Worm (Caenorhabditis elegans) whole organism, mixed stage, embryonic: Measurements from ENCODE around the gene Y75D11A.6.

Experiments used
- M03D4.4 ChIP-seq: sonication (generic microtip); optimal IDR thresholded peaks from 2 replicates; lab custom pipeline; 2017; ENCODE audit warnings: mild to moderate bottlenecking, missing genetic modification characterization, missing compliant biosample characterization
- blmp-1 ChIP-seq: fragments of 150-350 bp; optimal IDR thresholded peaks from 2 replicates; lab custom pipeline; 2014; ENCODE audit warnings: missing biosample characterization, missing genetic modification characterization
- ceh-39 ChIP-seq: fragments of 150-350 bp; optimal IDR thresholded peaks from 2 replicates; lab custom pipeline; 2014; ENCODE audit warnings: missing biosample characterization, missing genetic modification characterization
- ceh-83 ChIP-seq: fragments of 200-800 bp; sonication (Bioruptor generic); optimal IDR thresholded peaks from 2 replicates; lab custom pipeline; 2018; ENCODE audit warnings: mild to moderate bottlenecking, missing genetic modification characterization, missing compliant biosample characterization
- ces-1 ChIP-seq: fragments of 150-350 bp; optimal IDR thresholded peaks from 2 replicates; lab custom pipeline; 2014; ENCODE audit warnings: missing biosample characterization, missing genetic modification reagents, missing genetic modification characterization
- cnd-1 ChIP-seq: fragments of 200-800 bp; sonication (Bioruptor generic); optimal IDR thresholded peaks from 2 replicates; lab custom pipeline; 2018; ENCODE audit warnings: mild to moderate bottlenecking, missing genetic modification characterization, missing compliant biosample characterization
- drap-1 ChIP-seq: fragments of 200-800 bp; sonication (Bioruptor generic); optimal IDR thresholded peaks from 3 replicates; lab custom pipeline; 2018; ENCODE audit warnings: mild to moderate bottlenecking, missing genetic modification characterization, missing compliant biosample characterization
- elt-1 ChIP-seq: sonication (generic microtip); optimal IDR thresholded peaks from 2 replicates; lab custom pipeline; 2017; ENCODE audit warnings: missing genetic modification characterization, mild to moderate bottlenecking, missing compliant biosample characterization, antibody characterized with exemption, moderate library complexity, borderline replicate concordance; ENCODE audit not compliant: insufficient read depth
- elt-3 ChIP-seq: fragments of 150-350 bp; optimal IDR thresholded peaks from 2 replicates; lab custom pipeline; 2014; ENCODE audit warnings: missing biosample characterization, missing genetic modification characterization
- flh-1 ChIP-seq: fragments of 200-800 bp; sonication (Bioruptor generic); optimal IDR thresholded peaks from 2 replicates; lab custom pipeline; 2018; ENCODE audit warnings: mild to moderate bottlenecking, missing genetic modification characterization, moderate library complexity, missing compliant biosample characterization
- ham-2 ChIP-seq: fragments of 200-800 bp; sonication (Bioruptor generic); optimal IDR thresholded peaks from 2 replicates; lab custom pipeline; 2018; ENCODE audit warnings: mild to moderate bottlenecking, missing genetic modification characterization, missing compliant biosample characterization
- hlh-1 ChIP-seq: fragments of 150-350 bp; optimal IDR thresholded peaks from 2 replicates; lab custom pipeline; 2014; ENCODE audit warnings: missing biosample characterization, missing genetic modification reagents, missing genetic modification characterization
- lin-32 ChIP-seq: fragments of 200-800 bp; sonication (Bioruptor generic); optimal IDR thresholded peaks from 2 replicates; lab custom pipeline; 2018; ENCODE audit warnings: mild to moderate bottlenecking, missing genetic modification characterization, missing compliant biosample characterization
- lsy-2 ChIP-seq: fragments of 150-350 bp; optimal IDR thresholded peaks from 2 replicates; lab custom pipeline; 2014; ENCODE audit warnings: missing biosample characterization, missing genetic modification characterization
- mab-5 ChIP-seq: fragments of 150-350 bp; optimal IDR thresholded peaks from 2 replicates; lab custom pipeline; 2014; ENCODE audit warnings: missing biosample characterization, missing genetic modification characterization
- mls-2 ChIP-seq: sonication (generic microtip); optimal IDR thresholded peaks from 2 replicates; lab custom pipeline; 2016; ENCODE audit warnings: mild to moderate bottlenecking, missing genetic modification characterization, moderate library complexity, missing compliant biosample characterization
- nhr-12 ChIP-seq: fragments of 150-350 bp; optimal IDR thresholded peaks from 2 replicates; lab custom pipeline; 2014; ENCODE audit warnings: missing biosample characterization, missing genetic modification characterization
- nhr-2 ChIP-seq: fragments of 150-350 bp; optimal IDR thresholded peaks from 2 replicates; lab custom pipeline; 2014; ENCODE audit warnings: missing biosample characterization, missing genetic modification characterization
- nhr-237 ChIP-seq: fragments of 150-350 bp; optimal IDR thresholded peaks from 2 replicates; lab custom pipeline; 2014; ENCODE audit warnings: missing biosample characterization, missing genetic modification characterization
- nhr-76 ChIP-seq: sonication (generic microtip); optimal IDR thresholded peaks from 2 replicates; lab custom pipeline; 2017; ENCODE audit warnings: missing biosample characterization, missing genetic modification characterization
- pha-4 ChIP-seq: fragments of 150-350 bp; optimal IDR thresholded peaks from 2 replicates; lab custom pipeline; 2018; ENCODE audit warnings: missing biosample characterization, missing genetic modification reagents, missing genetic modification characterization
- sem-2 ChIP-seq: fragments of 200-800 bp; sonication (Bioruptor generic); optimal IDR thresholded peaks from 2 replicates; lab custom pipeline; 2018; ENCODE audit warnings: mild to moderate bottlenecking, missing genetic modification characterization, missing compliant biosample characterization
- snpc-4 ChIP-seq: fragments of 150-350 bp; optimal IDR thresholded peaks from 2 replicates; lab custom pipeline; 2014; ENCODE audit warnings: missing biosample characterization, missing genetic modification characterization
- sptf-1 ChIP-seq: sonication (generic microtip); optimal IDR thresholded peaks from 2 replicates; lab custom pipeline; 2017; ENCODE audit warnings: mild to moderate bottlenecking, missing genetic modification characterization, moderate library complexity, missing compliant biosample characterization
- tbx-8 ChIP-seq: fragments of 200-800 bp; sonication (Bioruptor generic); optimal IDR thresholded peaks from 2 replicates; lab custom pipeline; 2018; ENCODE audit warnings: mild to moderate bottlenecking, missing genetic modification characterization, moderate library complexity, missing compliant biosample characterization
- unc-120 ChIP-seq: sonication (generic microtip); optimal IDR thresholded peaks from 2 replicates; lab custom pipeline; 2017; ENCODE audit warnings: missing genetic modification characterization, missing compliant biosample characterization; ENCODE audit not compliant: poor library complexity, severe bottlenecking
- unc-39 ChIP-seq: fragments of 150-350 bp; optimal IDR thresholded peaks from 2 replicates; lab custom pipeline; 2014; ENCODE audit warnings: missing biosample characterization, missing genetic modification characterization
- unc-62 ChIP-seq: fragments of 150-350 bp; optimal IDR thresholded peaks from 2 replicates; lab custom pipeline; 2014; ENCODE audit warnings: missing biosample characterization, missing genetic modification reagents, missing genetic modification characterization
- zip-8 ChIP-seq: fragments of 150-350 bp; optimal IDR thresholded peaks from 2 replicates; lab custom pipeline; 2014; ENCODE audit warnings: missing biosample characterization, missing genetic modification characterization
- ztf-11 ChIP-seq: fragments of 150-350 bp; optimal IDR thresholded peaks from 2 replicates; lab custom pipeline; 2014; ENCODE audit warnings: missing biosample characterization, missing genetic modification characterization

The Y75D11A.6 gene

ce11 chrX:1720359-1720758 lies 28.0 kb downstream of the Y75D11A.6 start, which contains the start of gene F07G6.8:
Gene F07G6.8, minus strand, starts transcription at chrX:1720459.
- TF ChIP-seq mls-2, result no peak
- TF ChIP-seq ces-1 (GFP tag; lab: Kevin White, UChicago), result no peak
- no peak for TF ChIP-seq mab-5 (tag; lab: Kevin White, UChicago)
- TF ChIP-seq zip-8 (tag; lab: Kevin White, UChicago), result no peak
- no peak for TF ChIP-seq elt-1 (tag; lab: Kevin White, UChicago)
- TF ChIP-seq elt-3, result no peak
- no peak for TF ChIP-seq drap-1 (GFP tag; lab: Kevin White, UChicago)
- TF ChIP-seq sptf-1, result no peak
- no peak for TF ChIP-seq ceh-39 (tag; lab: Kevin White, UChicago)
- TF ChIP-seq blmp-1 (tag; lab: Kevin White, UChicago), result no peak
- no peak for TF ChIP-seq tbx-8 (GFP tag; lab: Kevin White, UChicago)
- no peak for TF ChIP-seq nhr-76 (tag; lab: Kevin White, UChicago)
- no peak for TF ChIP-seq ham-2 (GFP tag; lab: Kevin White, UChicago)
- no peak for TF ChIP-seq hlh-1 (tag; lab: Kevin White, UChicago)
- no peak for TF ChIP-seq nhr-12 (tag; lab: Kevin White, UChicago)
- no peak for TF ChIP-seq M03D4.4
- TF ChIP-seq lin-32 (GFP tag; lab: Kevin White, UChicago), result no peak
- no peak for TF ChIP-seq snpc-4
- no peak for TF ChIP-seq cnd-1 (tag; lab: Kevin White, UChicago)

- TF ChIP-seq mls-2, result no peak
- TF ChIP-seq flh-1 (GFP tag; lab: Kevin White, UChicago), result no peak
- TF ChIP-seq ceh-83, result no peak
- no peak for TF ChIP-seq M03D4.4
- no peak for TF ChIP-seq nhr-12 (tag; lab: Kevin White, UChicago)
- TF ChIP-seq ceh-39 (tag; lab: Kevin White, UChicago), result no peak
- no peak for TF ChIP-seq sptf-1
- TF ChIP-seq nhr-2 (tag; lab: Kevin White, UChicago), result no peak
- TF ChIP-seq unc-120 (tag; lab: Kevin White, UChicago), result no peak
Observed at ce11 chrX:1718479-1718878, 29.9 kb downstream of the Y75D11A.6 start, which contains the start of gene fbxa-53. Gene fbxa-53, minus strand, starts transcription at chrX:1718579.

DNA sequence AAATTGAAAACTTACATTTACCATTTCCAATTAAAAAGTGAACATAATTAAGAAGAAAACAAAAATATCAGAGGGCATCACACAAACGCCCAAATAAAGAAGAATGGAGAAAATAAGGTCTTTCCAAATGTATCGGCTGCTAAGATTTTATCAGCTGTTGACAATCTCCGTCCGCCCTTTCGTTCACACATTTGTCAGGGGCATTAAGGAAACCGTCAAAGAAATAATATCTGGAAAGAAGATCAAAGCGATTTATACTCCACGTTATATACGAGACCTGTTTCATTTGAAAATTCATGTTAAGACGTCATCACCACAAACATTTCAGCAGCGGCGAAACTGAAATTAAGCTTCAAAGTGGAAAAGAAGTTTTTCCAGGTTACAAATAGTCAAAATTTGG lies 35.8 kb downstream of the Y75D11A.6 start, which contains the start of gene fbxa-52:
Gene fbxa-52, minus strand, starts transcription at position 101 of the 400 bp plus-strand sequence.
- no peak for TF ChIP-seq unc-39
- no peak for TF ChIP-seq pha-4 (tag; lab: Kevin White, UChicago)
- no peak for TF ChIP-seq cnd-1 (tag; lab: Kevin White, UChicago)
- no peak for TF ChIP-seq flh-1 (GFP tag; lab: Kevin White, UChicago)
- no peak for TF ChIP-seq elt-3
- no peak for TF ChIP-seq ceh-83
- TF ChIP-seq nhr-237 (tag; lab: Kevin White, UChicago), result no peak
- no peak for TF ChIP-seq unc-62
- no peak for TF ChIP-seq lsy-2 (tag; lab: Kevin White, UChicago)
- TF ChIP-seq M03D4.4, result no peak
- no peak for TF ChIP-seq mab-5 (tag; lab: Kevin White, UChicago)
- TF ChIP-seq nhr-12 (tag; lab: Kevin White, UChicago), result no peak
- TF ChIP-seq tbx-8 (GFP tag; lab: Kevin White, UChicago), result no peak
- no peak for TF ChIP-seq ztf-11 (tag; lab: Kevin White, UChicago)
- no peak for TF ChIP-seq nhr-76 (tag; lab: Kevin White, UChicago)

DNA sequence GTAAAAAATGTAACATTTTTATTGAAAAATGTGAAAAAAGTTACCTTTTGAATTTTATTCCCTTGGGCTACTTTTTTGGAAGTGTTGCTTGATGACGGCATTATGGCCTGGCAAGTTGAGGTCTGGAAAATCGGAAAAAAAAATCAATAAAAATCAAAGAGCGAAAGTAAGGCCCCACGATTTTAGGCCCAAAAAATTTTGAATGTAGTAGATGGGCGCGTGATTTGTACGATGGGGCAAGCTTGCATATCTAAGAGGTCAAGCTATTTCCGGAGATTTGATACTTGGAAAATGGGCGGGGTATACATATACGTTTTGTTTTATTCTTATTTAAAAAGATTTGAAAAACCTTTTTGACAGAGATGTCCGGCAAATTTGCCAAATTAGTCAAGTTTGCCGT lies 41.8 kb downstream of the Y75D11A.6 start, which contains the start of gene F07G6.5:
Gene F07G6.5, minus strand, starts transcription at position 101 of the 400 bp plus-strand sequence.
- no peak for TF ChIP-seq mab-5 (tag; lab: Kevin White, UChicago)
- TF ChIP-seq snpc-4, result no peak
- no peak for TF ChIP-seq nhr-76 (tag; lab: Kevin White, UChicago)
- TF ChIP-seq zip-8 (tag; lab: Kevin White, UChicago), result no peak
- TF ChIP-seq sptf-1, result no peak
- TF ChIP-seq blmp-1 (tag; lab: Kevin White, UChicago), result no peak

ce11 chrX:1703840-1704239 lies 44.5 kb downstream of the Y75D11A.6 start, which contains the start of gene C36C9.5:
Gene C36C9.5, minus strand, starts transcription at chrX:1703940.
- TF ChIP-seq nhr-2 (tag; lab: Kevin White, UChicago), result no peak
- no peak for TF ChIP-seq pha-4 (tag; lab: Kevin White, UChicago)
- TF ChIP-seq nhr-76 (tag; lab: Kevin White, UChicago), result no peak
- no peak for TF ChIP-seq tbx-8 (GFP tag; lab: Kevin White, UChicago)
- TF ChIP-seq ceh-39 (tag; lab: Kevin White, UChicago), result no peak
- TF ChIP-seq mls-2, result no peak
- TF ChIP-seq nhr-12 (tag; lab: Kevin White, UChicago), result no peak
- no peak for TF ChIP-seq hlh-1 (tag; lab: Kevin White, UChicago)
- no peak for TF ChIP-seq sem-2 (GFP tag; lab: Kevin White, UChicago)
- no peak for TF ChIP-seq cnd-1 (tag; lab: Kevin White, UChicago)
- TF ChIP-seq ceh-83, result no peak
- no peak for TF ChIP-seq drap-1 (GFP tag; lab: Kevin White, UChicago)
- no peak for TF ChIP-seq ham-2 (GFP tag; lab: Kevin White, UChicago)
- TF ChIP-seq, all 35 proteins: peak for 0
